In the genomic region with DNA sequence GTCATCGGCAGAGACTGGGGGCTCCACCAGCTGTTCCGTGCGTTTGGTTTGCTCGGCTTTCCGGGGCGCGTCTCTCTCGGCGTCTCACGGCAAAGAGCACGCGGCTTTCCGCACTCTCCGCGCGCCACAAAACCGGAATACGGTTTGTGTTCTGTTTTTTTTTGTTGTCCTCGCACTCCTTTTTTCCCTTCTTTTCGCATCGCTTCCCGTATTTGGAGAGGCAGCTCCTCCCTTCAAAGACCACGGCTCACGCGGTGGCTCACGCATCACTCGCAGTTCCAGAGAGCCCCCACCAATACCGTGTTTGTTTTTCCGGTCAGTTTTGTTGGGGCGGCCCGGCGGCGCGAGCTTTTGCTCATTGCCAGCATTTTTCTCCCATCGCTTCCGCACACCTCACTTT, we compare ENCODE assay signal across 1 worm cellular context.
TF ChIP-seq lines count a peak whose summit lies in the region.

No protein-coding gene starts in this region.

TF ChIP-seq in whole organism, L4 larva, 104 proteins besides CTCF, POLR2A, EP300 and RAD21 (continued from another document):
- TF ChIP-seq hlh-11 (tag; optimal IDR thresholded peaks at IDR 0.05; lab: Kevin White, UChicago): no peak
- TF ChIP-seq hmg-1.1 (GFP tag; IDR thresholded peaks at IDR 0.05; lab: Robert Waterston, UW): 0 out of 2 replicates have a peak, but pooled peaks have one; percentile 12
- TF ChIP-seq Y48G9A.11 (GFP tag; IDR thresholded peaks at IDR 0.05; lab: Robert Waterston, UW): no peak
- TF ChIP-seq set-16 (GFP tag; IDR thresholded peaks at IDR 0.05; lab: Robert Waterston, UW): peak; percentile 83
- no peak for TF ChIP-seq saeg-2 (GFP tag; IDR thresholded peaks at IDR 0.05; lab: Robert Waterston, UW)
- no peak for TF ChIP-seq spr-1 (tag; optimal IDR thresholded peaks at IDR 0.05; lab: Kevin White, UChicago)
TF ChIP-seq in whole organism, L4 larva: peak in this region for 4.
